Worm (Caenorhabditis elegans): Measurements from ENCODE around the gene srlf-7.

The srlf-7 gene

DNA sequence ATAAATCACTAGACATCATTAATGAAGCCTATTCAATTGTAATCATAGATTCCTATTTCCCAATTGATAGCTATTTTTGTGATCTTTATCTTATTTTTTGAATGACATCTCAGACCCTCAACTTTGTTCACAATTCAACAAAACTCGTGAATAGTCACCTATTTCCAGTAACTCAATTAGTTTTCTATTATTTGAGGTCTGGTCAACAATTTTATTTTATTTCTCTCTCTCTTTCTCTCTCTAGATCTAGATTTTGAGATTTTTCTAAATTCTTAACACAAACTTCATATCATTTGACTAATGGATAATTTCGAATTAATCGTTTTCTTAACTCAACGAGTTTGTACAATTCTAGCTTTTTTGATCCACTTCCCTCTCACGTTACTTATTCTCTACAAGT lies 15.6 kb upstream of the srlf-7 start, which contains the start of gene str-1:
Gene str-1 (plus strand): TSS at position 301 of the 400 bp plus-strand sequence.
- TF ChIP-seq lin-13 (GFP tag; optimal IDR thresholded peaks at IDR 0.05), result no peak

DNA sequence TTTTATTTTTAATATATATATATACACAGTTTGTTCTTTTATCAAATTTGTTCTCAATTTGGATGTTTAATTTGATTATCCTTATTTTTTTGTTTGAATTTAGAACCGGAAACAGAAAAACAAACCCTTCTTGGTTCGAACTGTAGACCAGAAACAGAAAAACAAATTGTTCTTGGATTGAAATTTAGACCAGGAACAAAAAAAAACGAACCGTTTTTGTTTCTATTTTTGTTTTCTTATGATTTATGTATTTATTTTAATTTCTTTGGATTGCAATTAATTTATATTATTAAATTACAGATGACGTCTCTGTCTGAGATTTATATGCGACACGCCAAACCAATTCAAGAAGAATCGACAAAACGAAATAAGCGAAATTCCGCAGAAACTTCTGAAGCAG lies 13.7 kb upstream of the srlf-7 start, which contains the start of gene C42D4.19:
Gene C42D4.19 (plus strand): TSS at position 301 of the 400 bp plus-strand sequence.
- TF ChIP-seq ama-1 (optimal IDR thresholded peaks at IDR 0.05), result no peak
- no peak for TF ChIP-seq nhr-25 (tag; optimal IDR thresholded peaks at IDR 0.05)
- TF ChIP-seq nhr-21 (tag; optimal IDR thresholded peaks at IDR 0.05), result no peak

DNA sequence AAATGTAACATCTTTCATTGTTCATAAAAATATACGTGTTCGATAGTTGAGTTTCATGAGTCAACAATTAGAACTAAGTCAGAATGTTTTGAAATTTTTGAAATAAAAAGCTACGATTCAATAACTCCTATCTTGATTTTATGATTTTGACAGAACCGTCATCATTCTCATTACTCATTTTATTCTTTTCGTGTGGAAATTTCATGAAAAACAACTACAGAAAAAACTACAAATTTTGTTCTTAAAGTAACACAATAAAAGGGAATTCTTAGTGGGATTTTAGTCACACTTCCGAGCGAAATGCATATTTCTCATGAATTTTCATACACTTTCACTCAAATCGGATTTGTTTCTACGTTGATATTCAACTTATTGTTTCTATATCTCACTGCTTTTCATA lies 12.2 kb upstream of the srlf-7 start, which contains the start of gene str-44:
Gene str-44 (plus strand): TSS at position 301 of the 400 bp plus-strand sequence.
- TF ChIP-seq unc-39 (tag; optimal IDR thresholded peaks at IDR 0.05), result no peak
- no peak for TF ChIP-seq crh-2 (tag; optimal IDR thresholded peaks at IDR 0.05)
- TF ChIP-seq elt-3 (tag; optimal IDR thresholded peaks at IDR 0.05), result no peak
- TF ChIP-seq alr-1 (tag; optimal IDR thresholded peaks at IDR 0.05), result no peak
- TF ChIP-seq ztf-4 (tag; optimal IDR thresholded peaks at IDR 0.05), result no peak
- TF ChIP-seq C34F6.9 (tag; optimal IDR thresholded peaks at IDR 0.05), result no peak
- no peak for TF ChIP-seq egl-27 (tag; optimal IDR thresholded peaks at IDR 0.05)
- no peak for TF ChIP-seq sem-4 (tag; optimal IDR thresholded peaks at IDR 0.05)
- no peak for TF ChIP-seq skn-1 (tag; optimal IDR thresholded peaks at IDR 0.05)
- TF ChIP-seq zag-1 (tag; optimal IDR thresholded peaks at IDR 0.05), result no peak
- no peak for TF ChIP-seq nhr-6 (tag; optimal IDR thresholded peaks at IDR 0.05)
- no peak for TF ChIP-seq unc-55 (GFP tag; optimal IDR thresholded peaks at IDR 0.05)
- TF ChIP-seq mdl-1 (tag; optimal IDR thresholded peaks at IDR 0.05), result no peak
- no peak for TF ChIP-seq nhr-237 (tag; optimal IDR thresholded peaks at IDR 0.05)

DNA sequence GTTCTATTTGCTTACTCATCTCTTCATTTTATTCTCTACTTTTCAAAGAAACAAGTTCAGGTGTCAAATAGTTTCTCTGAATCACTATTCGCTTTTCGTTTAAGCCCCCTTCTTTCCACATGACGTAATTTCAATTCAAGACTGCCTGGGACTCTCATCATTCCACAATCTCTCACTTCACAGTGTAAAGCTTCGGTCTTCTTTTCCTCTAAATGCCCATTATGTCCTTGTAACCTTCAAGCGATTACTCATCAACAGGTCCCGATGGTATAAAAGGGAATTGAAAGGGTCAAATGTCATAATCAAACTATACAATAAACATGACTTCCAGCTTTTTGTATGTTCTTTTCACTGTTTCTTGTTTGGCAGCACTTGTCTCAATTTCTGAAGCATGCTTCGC lies 10.1 kb upstream of the srlf-7 start, which contains the start of gene C42D4.3:
Gene C42D4.3 (plus strand): TSS at position 298 of the 400 bp plus-strand sequence.
- TF ChIP-seq nhr-25 (tag; optimal IDR thresholded peaks at IDR 0.05) (peak; percentile 86), sma-3 (GFP tag; optimal IDR thresholded peaks at IDR 0.05) (no peak), fos-1 (tag; optimal IDR thresholded peaks at IDR 0.05) (peak; percentile 52)

DNA sequence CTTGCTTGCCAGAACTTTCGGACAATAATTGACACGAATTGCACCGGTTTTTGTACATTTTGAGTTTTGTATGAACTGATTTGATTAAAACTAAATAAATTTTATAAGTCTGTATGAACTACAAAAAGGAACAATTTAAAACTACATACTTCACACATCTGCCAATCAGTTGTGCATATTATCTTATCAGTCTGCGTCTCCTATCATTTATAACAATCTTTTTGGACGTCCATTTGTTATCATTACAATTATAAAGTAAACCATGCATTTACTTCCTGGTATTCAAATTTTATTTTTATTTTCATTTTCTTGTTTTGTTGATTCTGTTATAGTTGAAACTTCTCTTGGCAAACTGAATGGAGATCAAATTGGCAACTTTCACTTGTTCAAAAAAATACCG lies 8.8 kb upstream of the srlf-7 start, which contains the start of gene cest-10:
Gene cest-10 (plus strand): TSS at position 254 of the 400 bp plus-strand sequence.
- TF ChIP-seq blmp-1 (tag; optimal IDR thresholded peaks at IDR 0.05; ENCODE audit: insufficient read depth) (peak; percentile 9), C34F6.9 (tag; optimal IDR thresholded peaks at IDR 0.05) (no peak), dmd-4 (tag; optimal IDR thresholded peaks at IDR 0.05) (no peak), lin-13 (GFP tag; optimal IDR thresholded peaks at IDR 0.05) (no peak), mdl-1 (tag; optimal IDR thresholded peaks at IDR 0.05) (no peak), F13H6.1 (tag; optimal IDR thresholded peaks at IDR 0.05) (no peak), ZK546.5 (tag; optimal IDR thresholded peaks at IDR 0.05) (no peak), aly-2 (tag; optimal IDR thresholded peaks at IDR 0.05) (no peak), ama-1 (optimal IDR thresholded peaks at IDR 0.05) (no peak), ceh-82 (tag; optimal IDR thresholded peaks at IDR 0.05) (no peak), sma-9 (GFP tag; optimal IDR thresholded peaks at IDR 0.05) (peak; percentile 29), sma-9 (tag; optimal IDR thresholded peaks at IDR 0.05) (no peak), nhr-25 (tag; optimal IDR thresholded peaks at IDR 0.05) (peak; percentile 40), nhr-77 (tag; optimal IDR thresholded peaks at IDR 0.05) (no peak), zag-1 (tag; optimal IDR thresholded peaks at IDR 0.05) (no peak), snpc-4 (tag; optimal IDR thresholded peaks at IDR 0.05) (no peak), mbf-1 (tag; optimal IDR thresholded peaks at IDR 0.05) (no peak), nhr-129 (tag; optimal IDR thresholded peaks at IDR 0.05) (no peak), gmeb-1 (tag; optimal IDR thresholded peaks at IDR 0.05) (no peak), unc-39 (tag; optimal IDR thresholded peaks at IDR 0.05) (no peak), unc-55 (GFP tag; optimal IDR thresholded peaks at IDR 0.05) (no peak), fos-1 (tag; optimal IDR thresholded peaks at IDR 0.05) (peak; percentile 65), Y55F3AM.14 (GFP tag; optimal IDR thresholded peaks at IDR 0.05) (no peak)

DNA sequence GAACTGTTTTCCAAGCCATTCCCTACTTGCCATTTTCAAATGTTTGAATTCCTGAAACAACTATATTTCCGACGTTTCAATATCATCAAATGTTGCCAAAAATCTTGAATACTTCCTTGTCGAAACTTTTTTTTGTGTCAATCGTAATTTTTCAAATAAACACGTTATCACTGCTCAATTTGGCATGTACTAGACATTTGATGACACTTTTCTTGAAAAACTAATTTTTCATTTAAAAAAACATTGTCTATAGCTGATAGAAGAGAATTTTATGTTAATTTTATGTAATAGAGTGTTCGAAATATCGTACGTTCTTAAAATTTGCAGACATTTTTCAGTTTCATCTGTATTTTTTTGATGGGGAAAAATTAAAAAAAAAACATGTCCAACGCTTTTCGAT lies 6.3 kb upstream of the srlf-7 start:
- TF ChIP-seq egl-27 (tag; optimal IDR thresholded peaks at IDR 0.05) (no peak), mbf-1 (tag; optimal IDR thresholded peaks at IDR 0.05) (no peak), lsy-2 (tag; optimal IDR thresholded peaks at IDR 0.05) (no peak), lin-39 (tag; optimal IDR thresholded peaks at IDR 0.05) (no peak), lin-11 (tag; optimal IDR thresholded peaks at IDR 0.05) (no peak), peb-1 (tag; optimal IDR thresholded peaks at IDR 0.05) (no peak), nhr-23 (tag; optimal IDR thresholded peaks at IDR 0.05) (no peak), sma-3 (GFP tag; optimal IDR thresholded peaks at IDR 0.05) (no peak), blmp-1 (tag; optimal IDR thresholded peaks at IDR 0.05; ENCODE audit: insufficient read depth) (no peak), mab-5 (tag; optimal IDR thresholded peaks at IDR 0.05) (no peak), zag-1 (tag; optimal IDR thresholded peaks at IDR 0.05) (no peak)
